Fruit fly (Drosophila melanogaster): ENCODE results near the gene Nasp.

Gene Nasp

DNA sequence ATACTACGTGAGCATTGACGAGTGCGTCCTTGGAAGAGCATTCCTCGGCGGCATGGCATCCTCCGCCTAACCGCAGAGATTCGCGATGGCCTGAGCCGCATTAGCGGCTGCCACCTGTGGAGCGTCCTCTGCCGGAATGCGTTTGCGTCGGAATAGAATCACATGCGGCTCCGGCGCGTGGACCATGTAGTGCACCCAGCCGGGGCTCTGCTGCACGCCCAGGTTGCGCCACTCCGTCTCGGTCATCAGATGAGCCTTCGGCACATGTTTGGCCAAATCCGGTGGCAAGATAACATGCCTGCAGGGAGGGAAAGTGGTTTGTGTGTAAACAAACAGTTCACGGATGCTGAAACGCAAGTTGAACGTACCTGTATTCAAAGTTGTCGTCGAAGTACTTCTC, 32.2 kb upstream of the Nasp start:
- no peak for TF ChIP-seq fru (GFP tag; optimal IDR thresholded peaks at IDR 0.05)
- TF ChIP-seq tai (GFP tag; optimal IDR thresholded peaks at IDR 0.05) = no peak
- no peak for TF ChIP-seq Mio (GFP tag; optimal IDR thresholded peaks at IDR 0.05)
- no peak for TF ChIP-seq usp (GFP tag; optimal IDR thresholded peaks at IDR 0.05)
- no peak for TF ChIP-seq br (GFP tag; optimal IDR thresholded peaks at IDR 0.05)
- TF ChIP-seq woc (GFP tag; optimal IDR thresholded peaks at IDR 0.05) = no peak
- no peak for TF ChIP-seq Hnf4 (GFP tag; optimal IDR thresholded peaks at IDR 0.05)
- no peak for TF ChIP-seq Rel (GFP tag; optimal IDR thresholded peaks at IDR 0.05)
- no peak for TF ChIP-seq Rel (tag; optimal IDR thresholded peaks at IDR 0.05)

DNA sequence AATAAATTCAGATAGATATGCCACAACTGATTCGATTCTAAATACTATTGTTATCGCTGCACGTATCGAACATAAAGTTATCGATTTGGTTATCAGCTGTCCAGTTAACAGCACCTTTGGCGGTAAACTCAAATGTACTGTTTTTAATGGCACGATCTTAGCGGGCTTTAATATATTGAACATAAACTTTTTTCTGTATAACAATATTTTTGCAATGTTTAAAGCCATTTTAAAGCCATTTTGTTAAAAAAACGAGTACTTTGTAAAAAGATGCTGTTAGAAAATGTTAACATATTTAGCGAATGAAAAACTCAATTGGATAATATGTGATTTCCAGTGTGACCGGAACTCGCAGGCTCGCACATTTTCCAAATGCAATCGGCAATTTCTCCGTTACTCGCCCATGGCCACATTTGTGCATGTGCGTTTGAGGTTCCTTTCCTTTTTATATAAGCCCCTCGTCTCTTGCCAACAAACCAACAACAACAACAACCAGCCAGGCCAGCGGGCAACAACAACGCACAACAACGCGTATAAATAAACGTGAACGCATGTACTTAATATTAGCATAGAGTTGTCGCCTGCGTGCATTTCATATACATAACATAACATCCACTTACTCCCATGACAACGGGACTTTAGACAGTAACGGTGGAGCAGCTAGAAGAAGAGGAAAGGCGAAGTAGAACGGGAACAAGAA, 31.6 kb upstream of the Nasp start, which contains the start of gene TMEM216:
TMEM216 (plus strand) TSS at position 393 of the 700 bp plus-strand sequence.
- no peak for TF ChIP-seq GATAd (GFP tag; optimal IDR thresholded peaks at IDR 0.05)
- peak; percentile 2 for TF ChIP-seq psq (GFP tag; optimal IDR thresholded peaks at IDR 0.05)
- no peak for TF ChIP-seq Myc (optimal IDR thresholded peaks at IDR 0.05)
- TF ChIP-seq Rel (GFP tag; optimal IDR thresholded peaks at IDR 0.05) = no peak
- TF ChIP-seq Rel (tag; optimal IDR thresholded peaks at IDR 0.05) = peak; percentile 58
- peak; percentile 1 for TF ChIP-seq rgr (GFP tag; optimal IDR thresholded peaks at IDR 0.05)
- TF ChIP-seq sv (GFP tag; optimal IDR thresholded peaks at IDR 0.05) = no peak

DNA sequence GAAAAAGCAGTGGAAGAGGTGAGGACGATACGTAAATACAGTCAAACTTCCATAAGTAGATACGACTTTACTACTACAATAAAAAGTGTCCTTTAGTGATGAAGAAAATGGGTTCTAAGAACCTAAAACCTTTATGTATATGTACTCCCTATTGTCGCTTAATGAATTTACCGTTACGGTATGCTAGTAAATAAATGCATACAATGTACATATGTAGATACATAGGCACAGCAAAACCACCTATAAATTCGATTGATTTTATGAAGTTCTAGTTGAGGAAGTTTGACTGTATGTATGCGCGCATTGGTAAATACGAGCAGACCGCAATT, 31.1 kb upstream of the Nasp start:
- TF ChIP-seq Jra (GFP tag; optimal IDR thresholded peaks at IDR 0.05) = no peak
- no peak for TF ChIP-seq woc (GFP tag; optimal IDR thresholded peaks at IDR 0.05)
- no peak for TF ChIP-seq HLH106 (tag; optimal IDR thresholded peaks at IDR 0.05)
- TF ChIP-seq OdsH (GFP tag; optimal IDR thresholded peaks at IDR 0.05) = peak; percentile 6
- TF ChIP-seq br (GFP tag; optimal IDR thresholded peaks at IDR 0.05) = no peak
- peak; percentile 10 for TF ChIP-seq ey (GFP tag; optimal IDR thresholded peaks at IDR 0.05)
- no peak for TF ChIP-seq jim (GFP tag; optimal IDR thresholded peaks at IDR 0.05)

DNA sequence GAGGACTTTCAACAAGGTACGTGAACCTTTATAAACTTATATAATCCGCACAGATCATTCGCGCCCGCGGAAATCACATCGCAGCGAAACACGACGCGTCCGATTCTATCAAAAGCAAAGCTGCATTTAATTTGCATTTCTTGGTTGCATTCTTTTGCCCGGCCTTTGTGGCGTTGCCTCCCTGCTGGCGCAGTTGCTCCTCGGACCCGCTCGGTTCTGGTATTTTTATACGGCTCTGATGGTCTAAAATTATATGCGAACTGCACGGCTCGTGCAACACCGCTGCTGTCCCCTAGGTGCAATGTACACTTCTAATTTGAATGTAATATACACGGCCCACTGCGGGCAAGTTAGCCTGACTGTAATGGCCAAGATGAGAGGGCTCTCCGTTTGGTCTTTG, 29.2 kb upstream of the Nasp start, which contains the start of gene Cks85A:
Cks85A (minus strand) TSS at position 101 of the 400 bp plus-strand sequence.
- TF ChIP-seq dl (GFP tag; optimal IDR thresholded peaks at IDR 0.05; ENCODE audit: insufficient read depth in 1 of 2, partially characterized antibody in 2 of 2) (no peak), CrebA (GFP tag; optimal IDR thresholded peaks at IDR 0.05; ENCODE audit: borderline replicate concordance) (no peak), Rel (GFP tag; optimal IDR thresholded peaks at IDR 0.05) (no peak), Rel (tag; optimal IDR thresholded peaks at IDR 0.05) (peak; percentile 25), HLH106 (tag; optimal IDR thresholded peaks at IDR 0.05) (no peak)

DNA sequence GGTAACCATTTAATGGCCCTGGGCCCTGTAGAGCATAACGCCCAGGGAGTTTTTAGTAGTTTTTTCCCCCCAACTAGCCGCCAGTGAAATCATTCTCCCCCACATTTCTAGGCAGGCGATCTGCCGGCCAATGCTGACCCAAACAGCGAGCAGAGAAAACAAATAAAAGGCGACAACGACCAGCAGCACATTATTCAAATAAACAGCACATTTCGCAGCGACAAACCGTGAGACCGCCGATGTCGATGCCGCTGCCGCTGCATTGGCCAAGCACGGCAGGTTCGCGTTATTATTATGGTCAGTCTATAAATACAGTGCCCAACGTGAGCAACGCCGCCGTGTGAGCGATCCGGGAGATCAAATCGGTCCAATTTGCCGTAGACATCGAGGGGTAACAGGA, 28.7 kb upstream of the Nasp start, which contains the start of gene CG11760:
CG11760 (plus strand) TSS at position 301 of the 400 bp plus-strand sequence.
- TF ChIP-seq Mio (GFP tag; optimal IDR thresholded peaks at IDR 0.05) (no peak), woc (GFP tag; optimal IDR thresholded peaks at IDR 0.05) (no peak), Hnf4 (GFP tag; optimal IDR thresholded peaks at IDR 0.05) (no peak), jim (GFP tag; optimal IDR thresholded peaks at IDR 0.05) (no peak), dsf (GFP tag; optimal IDR thresholded peaks at IDR 0.05; ENCODE audit: borderline replicate concordance) (no peak), ey (GFP tag; optimal IDR thresholded peaks at IDR 0.05) (no peak), Dif (GFP tag; optimal IDR thresholded peaks at IDR 0.05; ENCODE audit: partially characterized antibody) (no peak), rgr (GFP tag; optimal IDR thresholded peaks at IDR 0.05) (no peak), OdsH (GFP tag; optimal IDR thresholded peaks at IDR 0.05) (no peak), Myc (optimal IDR thresholded peaks at IDR 0.05) (no peak), Sp1 (GFP tag; optimal IDR thresholded peaks at IDR 0.05) (no peak), foxo (GFP tag; optimal IDR thresholded peaks at IDR 0.05) (no peak), Hr83 (GFP tag; optimal IDR thresholded peaks at IDR 0.05; ENCODE audit: poor library complexity, severe bottlenecking) (no peak), pan (optimal IDR thresholded peaks at IDR 0.05) (no peak), tai (GFP tag; optimal IDR thresholded peaks at IDR 0.05) (no peak), sage (GFP tag; optimal IDR thresholded peaks at IDR 0.05) (no peak)

DNA sequence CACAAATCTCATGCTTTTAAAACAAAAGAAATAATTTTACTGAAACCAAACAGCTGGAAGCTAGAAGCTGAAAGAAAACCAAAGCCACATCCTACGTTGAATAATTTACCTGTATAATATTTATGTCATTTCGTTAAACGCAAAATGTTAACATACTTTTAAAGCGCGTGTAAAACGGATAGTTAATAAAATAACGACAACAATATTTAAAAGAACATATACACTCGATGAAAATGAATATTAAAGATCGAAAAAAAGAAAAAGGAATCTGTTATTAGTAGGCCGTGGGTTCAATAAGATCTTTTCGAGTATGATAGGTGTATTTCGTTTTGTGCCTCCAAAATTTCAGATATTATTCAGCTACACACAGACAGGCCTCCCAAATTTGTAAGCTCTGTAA, 26.5 kb upstream of the Nasp start, which contains the start of gene CG8136:
CG8136 (plus strand) TSS at position 301 of the 400 bp plus-strand sequence.
- TF ChIP-seq dmrt93B (GFP tag; optimal IDR thresholded peaks at IDR 0.05) (no peak), Hr83 (GFP tag; optimal IDR thresholded peaks at IDR 0.05; ENCODE audit: poor library complexity, severe bottlenecking) (no peak), Mio (GFP tag; optimal IDR thresholded peaks at IDR 0.05) (no peak), ey (GFP tag; optimal IDR thresholded peaks at IDR 0.05) (no peak), woc (GFP tag; optimal IDR thresholded peaks at IDR 0.05) (no peak), dsf (GFP tag; optimal IDR thresholded peaks at IDR 0.05; ENCODE audit: borderline replicate concordance) (no peak), sage (GFP tag; optimal IDR thresholded peaks at IDR 0.05) (no peak), Jra (GFP tag; optimal IDR thresholded peaks at IDR 0.05) (no peak), Myc (optimal IDR thresholded peaks at IDR 0.05) (no peak), foxo (GFP tag; optimal IDR thresholded peaks at IDR 0.05) (no peak), brk (GFP tag; optimal IDR thresholded peaks at IDR 0.05) (no peak), Dif (GFP tag; optimal IDR thresholded peaks at IDR 0.05; ENCODE audit: partially characterized antibody) (no peak), fru (GFP tag; optimal IDR thresholded peaks at IDR 0.05) (no peak), br (GFP tag; optimal IDR thresholded peaks at IDR 0.05) (no peak), CrebA (GFP tag; optimal IDR thresholded peaks at IDR 0.05; ENCODE audit: borderline replicate concordance) (no peak), Abd-B (GFP tag; optimal IDR thresholded peaks at IDR 0.05) (no peak), jim (GFP tag; optimal IDR thresholded peaks at IDR 0.05) (no peak), pan (optimal IDR thresholded peaks at IDR 0.05) (no peak), tai (GFP tag; optimal IDR thresholded peaks at IDR 0.05) (no peak), Vsx2 (GFP tag; optimal IDR thresholded peaks at IDR 0.05; ENCODE audit: partially characterized antibody) (no peak)

Data from whole organism, wandering third instar larva.